Fruit fly (Drosophila melanogaster) whole organism, embryonic: ENCODE data around the gene cmb.

Experiments used
- B-H2 ChIP-seq: fragments of 200-800 bp; sonication (Bioruptor generic); optimal IDR thresholded peaks from 2 replicates; lab custom pipeline; 2018; ENCODE audit warnings: missing biosample characterization, mild to moderate bottlenecking, missing genetic modification characterization
- CG10462 ChIP-seq: fragments of 200-800 bp; sonication (Bioruptor generic); optimal IDR thresholded peaks from 2 replicates; lab custom pipeline; 2016; ENCODE audit warnings: missing biosample characterization, missing genetic modification characterization
- CG12769 ChIP-seq: fragments of 200-800 bp; sonication (Bioruptor generic); optimal IDR thresholded peaks from 2 replicates; lab custom pipeline; 2019; ENCODE audit warnings: missing biosample characterization, mild to moderate bottlenecking, missing genetic modification characterization, moderate library complexity
- CG14667 ChIP-seq: fragments of 200-800 bp; sonication (Bioruptor generic); IDR thresholded peaks from 2 replicates; pipeline ENCODE4 v1.3.6; 2022; ENCODE audit warnings: missing biosample characterization, missing genetic modification characterization
- CG17568 ChIP-seq: fragments of 200-800 bp; sonication (Bioruptor generic); optimal IDR thresholded peaks from 2 replicates; lab custom pipeline; 2018; ENCODE audit warnings: missing biosample characterization, mild to moderate bottlenecking, missing genetic modification characterization, moderate library complexity
- CG17912 ChIP-seq: fragments of 200-800 bp; sonication (Bioruptor generic); optimal IDR thresholded peaks from 2 replicates; lab custom pipeline; 2018; ENCODE audit warnings: missing biosample characterization, mild to moderate bottlenecking, missing genetic modification characterization
- CG1792 ChIP-seq: fragments of 200-800 bp; sonication (Bioruptor generic); optimal IDR thresholded peaks from 2 replicates; lab custom pipeline; 2016; ENCODE audit warnings: missing biosample characterization, missing genetic modification characterization
- CG18011 ChIP-seq: fragments of 200-800 bp; sonication (Bioruptor generic); optimal IDR thresholded peaks from 2 replicates; lab custom pipeline; 2017; ENCODE audit warnings: missing biosample characterization, missing genetic modification characterization, mild to moderate bottlenecking, moderate library complexity, missing genotype
- CG18476 ChIP-seq: fragments of 200-800 bp; sonication (Bioruptor generic); optimal IDR thresholded peaks from 2 replicates; lab custom pipeline; 2016; ENCODE audit warnings: missing biosample characterization, mild to moderate bottlenecking, missing genetic modification characterization
- CG34224 ChIP-seq: fragments of 200-800 bp; sonication (Bioruptor generic); IDR thresholded peaks from 3 replicates; pipeline ENCODE4 v1.3.6; 2022; ENCODE audit warnings: missing biosample characterization, missing genetic modification characterization; ENCODE audit not compliant: partially characterized antibody
- CG34422 ChIP-seq: fragments of 200-800 bp; sonication (Bioruptor generic); IDR thresholded peaks from 3 replicates; pipeline ENCODE4 v1.3.6; 2022; ENCODE audit warnings: missing biosample characterization, missing genetic modification characterization
- CG4424 ChIP-seq: fragments of 200-800 bp; sonication (Bioruptor generic); optimal IDR thresholded peaks from 3 replicates; lab custom pipeline; 2016; ENCODE audit warnings: missing biosample characterization, missing genetic modification characterization
- CG7372 ChIP-seq: fragments of 200-800 bp; sonication (Bioruptor generic); IDR thresholded peaks from 2 replicates; pipeline ENCODE4 v1.3.6; 2022; ENCODE audit warnings: missing biosample characterization, missing genetic modification characterization
- CG7745 ChIP-seq: fragments of 200-800 bp; sonication (Bioruptor generic); optimal IDR thresholded peaks from 2 replicates; lab custom pipeline; 2018; ENCODE audit warnings: missing biosample characterization, mild to moderate bottlenecking, missing genetic modification characterization, moderate library complexity
- CG7839 ChIP-seq: fragments of 200-800 bp; sonication (Bioruptor generic); optimal IDR thresholded peaks from 3 replicates; lab custom pipeline; 2018; ENCODE audit warnings: missing biosample characterization, mild to moderate bottlenecking, missing genetic modification characterization, moderate library complexity
- Chrac-16 ChIP-seq: fragments of 200-800 bp; sonication (Bioruptor generic); optimal IDR thresholded peaks from 3 replicates; lab custom pipeline; 2016; ENCODE audit warnings: missing biosample characterization, missing genetic modification characterization
- D19A ChIP-seq: fragments of 200-800 bp; optimal IDR thresholded peaks from 3 replicates; lab custom pipeline; 2019; ENCODE audit warnings: missing biosample characterization, mild to moderate bottlenecking, missing genetic modification characterization, moderate library complexity
- Dad ChIP-seq: fragments of 200-800 bp; sonication (Bioruptor generic); optimal IDR thresholded peaks from 3 replicates; lab custom pipeline; 2016; ENCODE audit warnings: missing biosample characterization, missing genetic modification characterization
- Dref ChIP-seq: fragments of 200-800 bp; sonication (Bioruptor generic); IDR thresholded peaks from 2 replicates; pipeline ENCODE4 v1.3.6; 2022; ENCODE audit warnings: missing biosample characterization, missing genetic modification characterization
- H2.0 ChIP-seq: fragments of 200-800 bp; sonication (Bioruptor generic); IDR thresholded peaks from 2 replicates; pipeline ENCODE4 v1.3.6; 2022; ENCODE audit warnings: missing biosample characterization, missing genetic modification characterization
- Hand ChIP-seq: fragments of 200-800 bp; sonication (Bioruptor generic); optimal IDR thresholded peaks from 2 replicates; lab custom pipeline; 2017; ENCODE audit warnings: mild to moderate bottlenecking, missing biosample characterization, missing genetic modification reagents, missing genetic modification characterization
- Hr51 ChIP-seq, 2 experiments: fragments of 200-800 bp; sonication (Bioruptor generic); optimal IDR thresholded peaks; 2 replicates in 1 of 2; 3 replicates in 1 of 2; lab custom pipeline; 2016 to 2018; ENCODE audit warnings: missing biosample characterization in 2 of 2, missing genetic modification characterization in 2 of 2, mild to moderate bottlenecking in 1 of 2, moderate library complexity in 1 of 2
- MBD-R2 ChIP-seq: fragments of 200-800 bp; sonication (Bioruptor generic); IDR thresholded peaks from 2 replicates; pipeline ENCODE4 v1.3.6; 2022; ENCODE audit warnings: missing biosample characterization, missing genetic modification characterization
- Mad ChIP-seq: fragments of 200-800 bp; sonication (Bioruptor generic); optimal IDR thresholded peaks from 2 replicates; lab custom pipeline; 2016; ENCODE audit warnings: missing biosample characterization, missing genetic modification characterization
- Mes4 ChIP-seq: fragments of 200-800 bp; sonication (Bioruptor generic); optimal IDR thresholded peaks from 2 replicates; lab custom pipeline; 2016; ENCODE audit warnings: missing biosample characterization, missing genetic modification characterization
- Oli ChIP-seq: fragments of 200-800 bp; sonication (Bioruptor generic); optimal IDR thresholded peaks from 2 replicates; lab custom pipeline; 2018; ENCODE audit warnings: missing biosample characterization, mild to moderate bottlenecking, missing genetic modification characterization, moderate library complexity
- Sox102F ChIP-seq: fragments of 200-800 bp; sonication (Bioruptor generic); optimal IDR thresholded peaks from 2 replicates; lab custom pipeline; 2018; ENCODE audit warnings: missing biosample characterization, mild to moderate bottlenecking, missing genetic modification characterization, moderate library complexity
- Xrp1 ChIP-seq: fragments of 200-800 bp; sonication (Bioruptor generic); IDR thresholded peaks from 2 replicates; pipeline ENCODE4 v1.3.6; 2022; ENCODE audit warnings: missing biosample characterization, missing genetic modification characterization
- ac ChIP-seq: fragments of 200-800 bp; sonication (Bioruptor generic); optimal IDR thresholded peaks from 3 replicates; lab custom pipeline; 2017; ENCODE audit warnings: missing biosample characterization, mild to moderate bottlenecking, missing genetic modification characterization
- bsh ChIP-seq, 2 experiments: fragments of 200-800 bp; sonication (Bioruptor generic); optimal IDR thresholded peaks; 2 replicates each; lab custom pipeline; 2017 to 2018; ENCODE audit warnings: mild to moderate bottlenecking in 2 of 2, missing biosample characterization in 2 of 2, missing genetic modification characterization in 2 of 2, moderate library complexity in 1 of 2
- ci ChIP-seq: fragments of 200-800 bp; sonication (Bioruptor generic); IDR thresholded peaks from 3 replicates; pipeline ENCODE4 v1.3.6; 2022; ENCODE audit warnings: missing biosample characterization, missing genetic modification characterization
- croc ChIP-seq: fragments of 200-800 bp; sonication (Bioruptor generic); conservative IDR thresholded peaks from 3 replicates; pipeline ENCODE4 v1.3.6; 2022; ENCODE audit warnings: missing biosample characterization, missing genetic modification characterization
- danr ChIP-seq: fragments of 200-800 bp; sonication (Bioruptor generic); IDR thresholded peaks from 2 replicates; pipeline ENCODE4 v1.3.6; 2022; ENCODE audit warnings: missing biosample characterization, missing genetic modification characterization
- disco-r ChIP-seq: fragments of 200-800 bp; sonication (Bioruptor generic); optimal IDR thresholded peaks from 2 replicates; lab custom pipeline; 2016; ENCODE audit warnings: missing biosample characterization, missing genetic modification characterization
- dpn ChIP-seq, 2 experiments: fragments of 200-800 bp; sonication (Bioruptor generic); optimal IDR thresholded peaks; 3 replicates each; lab custom pipeline; 2016; ENCODE audit warnings: missing biosample characterization in 2 of 2, missing genetic modification characterization in 2 of 2
- fd3F ChIP-seq: fragments of 200-800 bp; sonication (Bioruptor generic); optimal IDR thresholded peaks from 2 replicates; lab custom pipeline; 2018; ENCODE audit warnings: missing biosample characterization, mild to moderate bottlenecking, missing genetic modification characterization, moderate library complexity
- fd96Cb ChIP-seq: fragments of 200-800 bp; sonication (Bioruptor generic); optimal IDR thresholded peaks from 2 replicates; lab custom pipeline; 2018; ENCODE audit warnings: missing biosample characterization, mild to moderate bottlenecking, missing genetic modification characterization, moderate library complexity
- fru ChIP-seq: fragments of >200 bp; optimal IDR thresholded peaks from 2 replicates; lab custom pipeline; 2017
- gcm2 ChIP-seq: fragments of 200-800 bp; sonication (Bioruptor generic); optimal IDR thresholded peaks from 2 replicates; lab custom pipeline; 2016; ENCODE audit warnings: missing biosample characterization, missing genetic modification characterization
- jing ChIP-seq: fragments of 200-800 bp; sonication (Bioruptor generic); optimal IDR thresholded peaks from 2 replicates; lab custom pipeline; 2018; ENCODE audit warnings: missing biosample characterization, mild to moderate bottlenecking, missing genetic modification characterization
- lbe ChIP-seq: fragments of 200-800 bp; sonication (Bioruptor generic); optimal IDR thresholded peaks from 2 replicates; lab custom pipeline; 2016; ENCODE audit warnings: missing biosample characterization, mild to moderate bottlenecking, missing genetic modification characterization
- lov ChIP-seq, 2 experiments: fragments of 200-800 bp in 1 of 2; fragments of >200 bp in 1 of 2; sonication (Bioruptor generic) in 1 of 2; IDR thresholded peaks in 1 of 2; optimal IDR thresholded peaks in 1 of 2; 2 replicates in 1 of 2; 3 replicates in 1 of 2; pipeline versions ENCODE4 v1.3.6 to Lab custom; 2017 to 2022; ENCODE audit warnings: missing biosample characterization in 1 of 2, missing genetic modification characterization in 1 of 2
- row ChIP-seq: fragments of 200-800 bp; sonication (Bioruptor generic); IDR thresholded peaks from 3 replicates; pipeline ENCODE4 v1.3.6; 2022; ENCODE audit warnings: missing biosample characterization, missing genetic modification characterization
- sd ChIP-seq: fragments of 200-800 bp; sonication (Bioruptor generic); optimal IDR thresholded peaks from 3 replicates; lab custom pipeline; 2018; ENCODE audit warnings: missing biosample characterization, mild to moderate bottlenecking, missing genetic modification characterization, moderate library complexity
- slp2 ChIP-seq: fragments of 200-800 bp; sonication (Bioruptor generic); optimal IDR thresholded peaks from 2 replicates; lab custom pipeline; 2016; ENCODE audit warnings: missing biosample characterization, missing genetic modification characterization
- usp ChIP-seq: fragments of >200 bp; optimal IDR thresholded peaks from 2 replicates; lab custom pipeline; 2017; ENCODE audit warnings: missing biosample characterization, missing genetic modification characterization
- zen ChIP-seq: fragments of 200-800 bp; sonication (Bioruptor generic); optimal IDR thresholded peaks from 3 replicates; lab custom pipeline; 2018; ENCODE audit warnings: missing biosample characterization, mild to moderate bottlenecking, missing genetic modification characterization, moderate library complexity
- zen2 ChIP-seq: fragments of 200-800 bp; sonication (Bioruptor generic); IDR thresholded peaks from 3 replicates; pipeline ENCODE4 v1.3.6; 2022; ENCODE audit warnings: missing biosample characterization, missing genetic modification characterization; ENCODE audit not compliant: partially characterized antibody

cmb gene

dm6 chr3L:13450177-13450793 lies 7.9 kb downstream of the cmb start, which contains the start of the genes JMJD7 and CG10738 (continued):
- TF ChIP-seq fru (lab: Kevin White, UChicago) (no peak), Dad (no peak), Mes4 (GFP tag; lab: Kevin White, UChicago) (no peak), CG14667 (peak; percentile 45), disco-r (GFP tag; lab: Kevin White, UChicago) (no peak), Oli (tag; lab: Kevin White, UChicago) (no peak), ci (GFP tag; lab: Robert Waterston, UW) (peak; percentile 83)

dm6 chr3L:13451562-13451961 lies 9.2 kb downstream of the cmb start:
- TF ChIP-seq fd96Cb (tag; lab: Kevin White, UChicago) (no peak), CG10462 (no peak), Mad (GFP tag; lab: Kevin White, UChicago) (no peak), CG7839 (tag; lab: Kevin White, UChicago) (peak; percentile 33), usp (GFP tag; lab: Kevin White, UChicago) (no peak), CG17912 (GFP tag; lab: Kevin White, UChicago) (no peak), CG4424 (GFP tag; lab: Kevin White, UChicago) (peak; percentile 0), lov (optimal IDR thresholded peaks at IDR 0.05; lab: Kevin White, UChicago) (no peak), lov (GFP tag; IDR thresholded peaks at IDR 0.05; lab: Robert Waterston, UW) (no peak), MBD-R2 (GFP tag; lab: Robert Waterston, UW) (no peak), CG7372 (GFP tag; lab: Robert Waterston, UW) (no peak), slp2 (GFP tag; lab: Kevin White, UChicago) (no peak), bsh (GFP tag; optimal IDR thresholded peaks at IDR 0.05; lab: Kevin White, UChicago) (no peak), lbe (no peak), Hr51 (GFP tag; optimal IDR thresholded peaks at IDR 0.05; lab: Kevin White, UChicago) (peak in 1 of 2 experiments; percentile 33), CG12769 (tag; lab: Kevin White, UChicago) (no peak), CG18476 (no peak), Sox102F (GFP tag; lab: Kevin White, UChicago) (peak; percentile 34), dpn (GFP tag; optimal IDR thresholded peaks at IDR 0.05; lab: Kevin White, UChicago) (no peak), zen2 (GFP tag; lab: Robert Waterston, UW) (no peak), Oli (tag; lab: Kevin White, UChicago) (peak; percentile 22), fd3F (GFP tag; lab: Kevin White, UChicago) (no peak), CG34422 (GFP tag; lab: Robert Waterston, UW) (no peak), zen (tag; lab: Kevin White, UChicago) (no peak), sd (tag; lab: Kevin White, UChicago) (no peak), CG34224 (no peak), CG1792 (GFP tag; lab: Kevin White, UChicago) (no peak), danr (GFP tag; lab: Robert Waterston, UW) (no peak), row (GFP tag; lab: Robert Waterston, UW) (peak; percentile 24; the same call in 1 of the 3 replicates), CG18011 (no peak), Xrp1 (GFP tag; lab: Robert Waterston, UW) (no peak), CG17568 (GFP tag; lab: Kevin White, UChicago) (no peak), H2.0 (GFP tag; lab: Robert Waterston, UW) (no peak), croc (no peak), Chrac-16 (GFP tag; lab: Kevin White, UChicago) (no peak), gcm2 (GFP tag; lab: Kevin White, UChicago) (no peak), B-H2 (GFP tag; lab: Kevin White, UChicago) (no peak), ac (no peak), jing (GFP tag; lab: Kevin White, UChicago) (no peak), Dref (no peak), Hand (GFP tag; lab: Kevin White, UChicago) (no peak), D19A (tag; lab: Kevin White, UChicago) (peak; percentile 81), CG7745 (tag; lab: Kevin White, UChicago) (no peak)
